Fruit fly (Drosophila melanogaster) whole organism, wandering third instar larva: ENCODE results near the gene CG31174.

ENCODE experiments used
- Abd-B ChIP-seq: fragments of >200 bp; optimal IDR thresholded peaks from 2 replicates; lab custom pipeline; 2017; ENCODE audit warnings: missing biosample characterization, missing genetic modification characterization
- CG32264 ChIP-seq: fragments of 200-800 bp; sonication (Bioruptor generic); optimal IDR thresholded peaks from 2 replicates; lab custom pipeline; 2016; ENCODE audit warnings: missing biosample characterization, missing genetic modification characterization
- CG9705 ChIP-seq: fragments of 200-800 bp; sonication (Bioruptor generic); optimal IDR thresholded peaks from 2 replicates; lab custom pipeline; 2018; ENCODE audit warnings: missing biosample characterization, mild to moderate bottlenecking, missing genetic modification characterization
- CrebA ChIP-seq: fragments of 200-800 bp; sonication (Bioruptor generic); optimal IDR thresholded peaks from 2 replicates; lab custom pipeline; 2016; ENCODE audit warnings: missing biosample characterization, mild to moderate bottlenecking, missing genetic modification characterization, borderline replicate concordance
- Dfd ChIP-seq: fragments of >200 bp; optimal IDR thresholded peaks from 2 replicates; lab custom pipeline; 2017; ENCODE audit warnings: missing biosample characterization, missing genetic modification characterization
- Dif ChIP-seq: fragments of 200-275, 200-300 bp; sonication (Bioruptor generic); optimal IDR thresholded peaks from 2 replicates; lab custom pipeline; 2018; ENCODE audit warnings: missing biosample characterization, missing genetic modification characterization; ENCODE audit not compliant: partially characterized antibody
- GATAd ChIP-seq: sonication (Bioruptor generic); optimal IDR thresholded peaks from 2 replicates; lab custom pipeline; 2016; ENCODE audit warnings: missing biosample characterization, missing genetic modification characterization
- HLH106 ChIP-seq: fragments of 200-800 bp; optimal IDR thresholded peaks from 3 replicates; lab custom pipeline; 2019; ENCODE audit warnings: missing biosample characterization, mild to moderate bottlenecking, missing genetic modification characterization, moderate library complexity
- Hnf4 ChIP-seq: fragments of 200-800 bp; sonication (Bioruptor generic); optimal IDR thresholded peaks from 2 replicates; lab custom pipeline; 2016; ENCODE audit warnings: missing biosample characterization, mild to moderate bottlenecking, missing genetic modification characterization
- Hr78 ChIP-seq: fragments of >200 bp; optimal IDR thresholded peaks from 2 replicates; lab custom pipeline; 2017; ENCODE audit warnings: missing biosample characterization, missing genetic modification characterization
- Hr83 ChIP-seq: fragments of 200-300 bp; sonication (Bioruptor generic); optimal IDR thresholded peaks from 2 replicates; lab custom pipeline; 2016; ENCODE audit warnings: missing biosample characterization, mild to moderate bottlenecking, missing genetic modification characterization, moderate library complexity; ENCODE audit not compliant: poor library complexity, severe bottlenecking
- Jra ChIP-seq: sonication (Bioruptor generic); optimal IDR thresholded peaks from 2 replicates; lab custom pipeline; 2016; ENCODE audit warnings: missing biosample characterization, missing genetic modification characterization
- Mio ChIP-seq: sonication (Bioruptor generic); optimal IDR thresholded peaks from 2 replicates; lab custom pipeline; 2016; ENCODE audit warnings: missing biosample characterization, missing genetic modification characterization
- Myc ChIP-seq: fragments of >200 bp; optimal IDR thresholded peaks from 2 replicates; lab custom pipeline; 2017
- N ChIP-seq: fragments of >200 bp; optimal IDR thresholded peaks from 2 replicates; lab custom pipeline; 2018; ENCODE audit warnings: missing biosample characterization, missing external identifiers, missing genetic modification characterization
- OdsH ChIP-seq: fragments of 200-800 bp; sonication (Bioruptor generic); optimal IDR thresholded peaks from 2 replicates; lab custom pipeline; 2016; ENCODE audit warnings: missing biosample characterization, mild to moderate bottlenecking, missing genetic modification characterization
- Rel ChIP-seq, 2 experiments: fragments of 200-800 bp; sonication (Bioruptor generic) in 1 of 2; optimal IDR thresholded peaks; 2 replicates in 1 of 2; 3 replicates in 1 of 2; lab custom pipeline; 2016 to 2019; ENCODE audit warnings: mild to moderate bottlenecking in 2 of 2, missing biosample characterization in 2 of 2, missing genetic modification characterization in 2 of 2, moderate library complexity in 1 of 2
- Sp1 ChIP-seq: fragments of 200-800 bp; sonication (Bioruptor generic); optimal IDR thresholded peaks from 3 replicates; lab custom pipeline; 2019; ENCODE audit warnings: missing biosample characterization, mild to moderate bottlenecking, missing genetic modification characterization, moderate library complexity
- Vsx2 ChIP-seq: fragments of 200-300, 225-300 bp; sonication (Bioruptor generic); optimal IDR thresholded peaks from 2 replicates; lab custom pipeline; 2018; ENCODE audit warnings: missing biosample characterization, missing genetic modification characterization; ENCODE audit not compliant: partially characterized antibody
- br ChIP-seq: fragments of 200-800 bp; sonication (Bioruptor generic); optimal IDR thresholded peaks from 2 replicates; lab custom pipeline; 2016; ENCODE audit warnings: missing biosample characterization, missing genetic modification characterization
- brk ChIP-seq: fragments of 200-800 bp; sonication (Bioruptor generic); optimal IDR thresholded peaks from 2 replicates; lab custom pipeline; 2016; ENCODE audit warnings: missing biosample characterization, mild to moderate bottlenecking, missing genetic modification characterization
- dmrt93B ChIP-seq: fragments of 200-800 bp; sonication (Bioruptor generic); optimal IDR thresholded peaks from 2 replicates; lab custom pipeline; 2018; ENCODE audit warnings: missing biosample characterization, mild to moderate bottlenecking, missing genetic modification characterization
- dsf ChIP-seq: sonication (Bioruptor generic); optimal IDR thresholded peaks from 2 replicates; lab custom pipeline; 2016; ENCODE audit warnings: missing biosample characterization, missing genetic modification characterization, borderline replicate concordance
- ey ChIP-seq: fragments of 200-800 bp; sonication (Bioruptor generic); optimal IDR thresholded peaks from 2 replicates; lab custom pipeline; 2016; ENCODE audit warnings: missing biosample characterization, missing genetic modification characterization
- foxo ChIP-seq, 2 experiments: fragments of 200-800 bp; sonication (Bioruptor generic); optimal IDR thresholded peaks; 2 replicates in 1 of 2; 3 replicates in 1 of 2; lab custom pipeline; 2016 to 2017; ENCODE audit warnings: missing biosample characterization in 2 of 2, missing genetic modification characterization in 2 of 2
- fru ChIP-seq: fragments of 200-800 bp; sonication (Bioruptor generic); optimal IDR thresholded peaks from 3 replicates; lab custom pipeline; 2016; ENCODE audit warnings: missing biosample characterization, mild to moderate bottlenecking, missing genetic modification characterization
- h ChIP-seq: fragments of 200-800 bp; sonication (Bioruptor generic); optimal IDR thresholded peaks from 3 replicates; lab custom pipeline; 2016; ENCODE audit warnings: missing biosample characterization, mild to moderate bottlenecking, missing genetic modification characterization
- lola ChIP-seq: fragments of >200 bp; optimal IDR thresholded peaks from 2 replicates; lab custom pipeline; 2017; ENCODE audit warnings: missing biosample characterization, missing genetic modification characterization
- pan ChIP-seq: fragments of >200 bp; optimal IDR thresholded peaks from 2 replicates; lab custom pipeline; 2017
- psq ChIP-seq: fragments of 200-800 bp; sonication (Bioruptor generic); optimal IDR thresholded peaks from 3 replicates; lab custom pipeline; 2017; ENCODE audit warnings: missing biosample characterization, mild to moderate bottlenecking, missing genetic modification characterization, moderate library complexity
- rgr ChIP-seq: fragments of 200-800 bp; sonication (Bioruptor generic); optimal IDR thresholded peaks from 3 replicates; lab custom pipeline; 2016; ENCODE audit warnings: missing biosample characterization, mild to moderate bottlenecking, missing genetic modification characterization
- sage ChIP-seq: fragments of 200-800 bp; sonication (Bioruptor generic); optimal IDR thresholded peaks from 2 replicates; lab custom pipeline; 2016; ENCODE audit warnings: missing biosample characterization, mild to moderate bottlenecking, missing genetic modification characterization
- sv ChIP-seq: fragments of 200-800 bp; sonication (Bioruptor generic); optimal IDR thresholded peaks from 3 replicates; lab custom pipeline; 2016; ENCODE audit warnings: missing biosample characterization, missing genetic modification characterization
- tai ChIP-seq: sonication (Bioruptor generic); optimal IDR thresholded peaks from 2 replicates; lab custom pipeline; 2016; ENCODE audit warnings: missing biosample characterization, missing genetic modification characterization
- usp ChIP-seq: fragments of >200 bp; optimal IDR thresholded peaks from 2 replicates; lab custom pipeline; 2017; ENCODE audit warnings: missing biosample characterization, missing genetic modification characterization
- woc ChIP-seq: sonication (Bioruptor generic); optimal IDR thresholded peaks from 2 replicates; lab custom pipeline; 2016; ENCODE audit warnings: missing biosample characterization, mild to moderate bottlenecking, missing genetic modification characterization

CG31174 gene

dm6 chr3R:21848987-21849442, 20.3 kb downstream of the CG31174 start:
- peak; percentile 87 for TF ChIP-seq Dfd (GFP tag; lab: Kevin White, UChicago)
- peak; percentile 82 for TF ChIP-seq tai (GFP tag; lab: Kevin White, UChicago)
- TF ChIP-seq GATAd (GFP tag; lab: Kevin White, UChicago), result no peak
- TF ChIP-seq Dif, result no peak
- peak; percentile 98 for TF ChIP-seq fru (GFP tag; lab: Kevin White, UChicago)
- no peak for TF ChIP-seq Mio
- peak; percentile 82 for TF ChIP-seq brk (GFP tag; lab: Kevin White, UChicago)
- TF ChIP-seq foxo (GFP tag; optimal IDR thresholded peaks at IDR 0.05; lab: Kevin White, UChicago), result peak; percentile 87 to 97
- TF ChIP-seq dmrt93B (GFP tag; lab: Kevin White, UChicago), result peak; percentile 95
- peak; percentile 97 for TF ChIP-seq woc (GFP tag; lab: Kevin White, UChicago)
- peak; percentile 89 for TF ChIP-seq Hnf4 (GFP tag; lab: Kevin White, UChicago)
- peak; percentile 95 for TF ChIP-seq HLH106 (tag; lab: Kevin White, UChicago)
- TF ChIP-seq usp (GFP tag; lab: Kevin White, UChicago), result no peak
- TF ChIP-seq br, result peak; percentile 95
- TF ChIP-seq CG9705, result peak; percentile 91
- TF ChIP-seq sage (GFP tag; lab: Kevin White, UChicago), result peak; percentile 87
- no peak for TF ChIP-seq Hr78 (GFP tag; lab: Kevin White, UChicago)
- TF ChIP-seq Abd-B (GFP tag; lab: Kevin White, UChicago), result no peak
- TF ChIP-seq Sp1 (GFP tag; lab: Kevin White, UChicago), result peak; percentile 96
- TF ChIP-seq sv (GFP tag; lab: Kevin White, UChicago), result peak; percentile 31
- TF ChIP-seq Vsx2 (GFP tag; lab: Kevin White, UChicago), result no peak
- TF ChIP-seq CrebA (GFP tag; lab: Kevin White, UChicago), result no peak
- peak; percentile 93 for TF ChIP-seq psq
- peak; percentile 73 for TF ChIP-seq Rel (GFP tag; optimal IDR thresholded peaks at IDR 0.05; lab: Kevin White, UChicago)
- peak; percentile 74 for TF ChIP-seq Rel (tag; optimal IDR thresholded peaks at IDR 0.05; lab: Kevin White, UChicago)
- TF ChIP-seq CG32264 (GFP tag; lab: Kevin White, UChicago), result peak; percentile 93
- peak; percentile 94 for TF ChIP-seq rgr (GFP tag; lab: Kevin White, UChicago)
- TF ChIP-seq Hr83 (GFP tag; lab: Kevin White, UChicago), result no peak
- peak; percentile 97 for TF ChIP-seq OdsH (GFP tag; lab: Kevin White, UChicago)
- peak; percentile 96 for TF ChIP-seq h (GFP tag; lab: Kevin White, UChicago)
- TF ChIP-seq N (GFP tag; lab: Kevin White, UChicago), result no peak
- peak; percentile 90 for TF ChIP-seq Jra (GFP tag; lab: Kevin White, UChicago)
- no peak for TF ChIP-seq Myc
- TF ChIP-seq dsf (GFP tag; lab: Kevin White, UChicago), result peak; percentile 71
- peak; percentile 95 for TF ChIP-seq ey (GFP tag; lab: Kevin White, UChicago)
- TF ChIP-seq pan (lab: Kevin White, UChicago), result no peak
- TF ChIP-seq lola (GFP tag; lab: Kevin White, UChicago), result no peak

dm6 chr3R:21848271-21848670, 21.0 kb downstream of the CG31174 start:
- TF ChIP-seq Dif (no peak), foxo (GFP tag; optimal IDR thresholded peaks at IDR 0.05; lab: Kevin White, UChicago) (no peak), Mio (no peak), OdsH (GFP tag; lab: Kevin White, UChicago) (no peak), brk (GFP tag; lab: Kevin White, UChicago) (no peak), Dfd (GFP tag; lab: Kevin White, UChicago) (no peak), pan (lab: Kevin White, UChicago) (no peak), Sp1 (GFP tag; lab: Kevin White, UChicago) (no peak), Vsx2 (GFP tag; lab: Kevin White, UChicago) (no peak), Rel (GFP tag; optimal IDR thresholded peaks at IDR 0.05; lab: Kevin White, UChicago) (no peak), Rel (tag; optimal IDR thresholded peaks at IDR 0.05; lab: Kevin White, UChicago) (no peak), GATAd (GFP tag; lab: Kevin White, UChicago) (no peak)

DNA sequence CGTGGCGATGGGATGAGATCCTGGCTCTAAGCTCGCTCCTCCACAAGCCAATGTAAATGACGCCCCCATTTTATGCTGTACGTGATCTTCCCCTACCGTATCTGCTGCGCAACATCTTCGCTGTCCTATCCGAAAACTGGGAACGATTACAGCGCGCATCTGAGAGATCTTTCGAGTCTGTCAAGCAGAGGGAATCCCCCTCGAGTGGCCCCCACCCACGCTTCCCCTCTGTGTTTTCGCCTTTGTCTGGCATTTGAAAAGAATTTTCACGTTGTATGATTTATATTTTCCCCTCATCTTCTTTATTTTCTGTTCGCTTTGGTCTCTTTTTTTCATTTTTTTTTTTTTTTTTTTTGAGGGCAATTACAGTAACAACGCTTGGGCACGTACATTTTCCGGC, 21.9 kb downstream of the CG31174 start:
- TF ChIP-seq CrebA (GFP tag; lab: Kevin White, UChicago), result no peak
- TF ChIP-seq Rel (GFP tag; optimal IDR thresholded peaks at IDR 0.05; lab: Kevin White, UChicago), result no peak
- TF ChIP-seq Rel (tag; optimal IDR thresholded peaks at IDR 0.05; lab: Kevin White, UChicago), result peak; percentile 92
